Worm (Caenorhabditis elegans) whole organism, L1 larva: ENCODE measurements around the gene F10C2.4.
"Not testable (repeated sequence)": the region's sequence is repeated elsewhere in the genome, so short reads cannot be mapped to it uniquely, and the experiment has no call there.

ENCODE experiments used
- C04F5.9 ChIP-seq: sonication (generic microtip); optimal IDR thresholded peaks from 2 replicates; lab custom pipeline; 2016; ENCODE audit warnings: missing genetic modification characterization, missing compliant biosample characterization
- fos-1 ChIP-seq: fragments of 150-350 bp; optimal IDR thresholded peaks from 2 replicates; lab custom pipeline; 2014; ENCODE audit warnings: missing biosample characterization, missing genetic modification characterization
- lin-15B ChIP-seq: fragments of 150-350 bp; sonication (generic microtip); optimal IDR thresholded peaks from 3 replicates; lab custom pipeline; 2014; ENCODE audit warnings: missing biosample characterization, missing genetic modification characterization
- lsy-2 ChIP-seq, 2 experiments: fragments of 150-350 bp; optimal IDR thresholded peaks; 2 replicates each; lab custom pipeline; 2014; ENCODE audit warnings: missing biosample characterization in 2 of 2, missing genetic modification characterization in 2 of 2
- nhr-11 ChIP-seq: fragments of 150-350 bp; optimal IDR thresholded peaks from 2 replicates; lab custom pipeline; 2014; ENCODE audit warnings: missing biosample characterization, missing genetic modification characterization
- nhr-12 ChIP-seq: sonication (generic microtip); optimal IDR thresholded peaks from 2 replicates; lab custom pipeline; 2017; ENCODE audit warnings: missing biosample characterization, missing genetic modification characterization
- nhr-71 ChIP-seq: sonication (generic microtip); optimal IDR thresholded peaks from 2 replicates; lab custom pipeline; 2016; ENCODE audit warnings: mild to moderate bottlenecking, missing genetic modification characterization, moderate library complexity, missing compliant biosample characterization
- nhr-76 ChIP-seq: sonication (generic microtip); optimal IDR thresholded peaks from 2 replicates; lab custom pipeline; 2017; ENCODE audit warnings: missing biosample characterization, missing genetic modification characterization
- rnt-1 ChIP-seq: sonication (generic microtip); optimal IDR thresholded peaks from 2 replicates; lab custom pipeline; 2016; ENCODE audit warnings: mild to moderate bottlenecking, missing genetic modification characterization, moderate library complexity, missing compliant biosample characterization
- snpc-4 ChIP-seq: fragments of 150-350 bp; optimal IDR thresholded peaks from 2 replicates; lab custom pipeline; 2014; ENCODE audit warnings: missing biosample characterization, missing genetic modification characterization
- tbx-2 ChIP-seq: sonication (generic microtip); optimal IDR thresholded peaks from 2 replicates; lab custom pipeline; 2016; ENCODE audit warnings: missing genetic modification characterization, missing compliant biosample characterization
- unc-62 ChIP-seq: fragments of 150-350 bp; optimal IDR thresholded peaks from 2 replicates; lab custom pipeline; 2014; ENCODE audit warnings: missing biosample characterization, missing genetic modification reagents, missing genetic modification characterization

- not testable (repeated sequence) for TF ChIP-seq tbx-2 (tag; lab: Kevin White, UChicago); nhr-12; lin-15B; unc-62; C04F5.9 (tag; lab: Kevin White, UChicago); fos-1 (tag; lab: Kevin White, UChicago); nhr-71 (tag; lab: Kevin White, UChicago); nhr-11 (tag; lab: Kevin White, UChicago); rnt-1 (tag; lab: Kevin White, UChicago); nhr-76 (tag; lab: Kevin White, UChicago); snpc-4 (tag; lab: Kevin White, UChicago); lsy-2 (tag; optimal IDR thresholded peaks at IDR 0.05; lab: Kevin White, UChicago)
Observed at ce11 chrV:12020026-12020425, 21.3 kb upstream of the F10C2.4 start, which contains the start of gene F10C2.3.
